Worm (Caenorhabditis elegans) whole organism, L2 larva: ENCODE results near the gene let-711.

Source experiments
- C34F6.9 ChIP-seq: fragments of 150-350 bp; optimal IDR thresholded peaks from 2 replicates; lab custom pipeline; 2014; ENCODE audit warnings: missing biosample characterization, missing genetic modification characterization
- R02D3.7 ChIP-seq: fragments of 150-350 bp; optimal IDR thresholded peaks from 2 replicates; lab custom pipeline; 2014; ENCODE audit warnings: missing biosample characterization, missing genetic modification characterization
- Y55F3AM.14 ChIP-seq: fragments of 200-800 bp; sonication (Bioruptor generic); optimal IDR thresholded peaks from 2 replicates; lab custom pipeline; 2018; ENCODE audit warnings: mild to moderate bottlenecking, missing genetic modification characterization, missing compliant biosample characterization
- ZK546.5 ChIP-seq: sonication (generic microtip); optimal IDR thresholded peaks from 2 replicates; lab custom pipeline; 2017; ENCODE audit warnings: missing biosample characterization, missing genetic modification characterization
- alr-1 ChIP-seq: fragments of 150-350 bp; optimal IDR thresholded peaks from 2 replicates; lab custom pipeline; 2014; ENCODE audit warnings: missing biosample characterization, missing genetic modification characterization
- aly-2 ChIP-seq: fragments of 150-350 bp; optimal IDR thresholded peaks from 2 replicates; lab custom pipeline; 2014; ENCODE audit warnings: missing biosample characterization, missing genetic modification characterization
- ama-1 ChIP-seq: fragments of 150-350 bp; optimal IDR thresholded peaks from 2 replicates; lab custom pipeline; 2018; ENCODE audit warnings: inconsistent platforms
- blmp-1 ChIP-seq: sonication (generic microtip); optimal IDR thresholded peaks from 2 replicates; lab custom pipeline; 2017; ENCODE audit warnings: missing genetic modification characterization, mild to moderate bottlenecking, missing compliant biosample characterization, antibody characterized with exemption, moderate library complexity; ENCODE audit not compliant: insufficient read depth
- ceh-16 ChIP-seq: fragments of 150-350 bp; optimal IDR thresholded peaks from 2 replicates; lab custom pipeline; 2014; ENCODE audit warnings: missing biosample characterization, missing genetic modification characterization
- ceh-82 ChIP-seq: fragments of 150-350 bp; optimal IDR thresholded peaks from 2 replicates; lab custom pipeline; 2014; ENCODE audit warnings: missing biosample characterization, missing genetic modification characterization
- crh-2 ChIP-seq: sonication (generic microtip); optimal IDR thresholded peaks from 2 replicates; lab custom pipeline; 2017; ENCODE audit warnings: missing biosample characterization, missing genetic modification characterization
- dmd-4 ChIP-seq: sonication (generic microtip); optimal IDR thresholded peaks from 2 replicates; lab custom pipeline; 2017; ENCODE audit warnings: missing biosample characterization, missing genetic modification characterization
- egl-27 ChIP-seq: sonication (generic microtip); optimal IDR thresholded peaks from 3 replicates; lab custom pipeline; 2017; ENCODE audit warnings: missing biosample characterization, missing genetic modification reagents, missing genetic modification characterization
- elt-1 ChIP-seq: fragments of 150-350 bp; optimal IDR thresholded peaks from 2 replicates; lab custom pipeline; 2014; ENCODE audit warnings: missing biosample characterization, missing genetic modification characterization
- elt-3 ChIP-seq: sonication (generic microtip); optimal IDR thresholded peaks from 2 replicates; lab custom pipeline; 2017; ENCODE audit warnings: missing biosample characterization, missing genetic modification characterization
- fos-1 ChIP-seq: fragments of 150-350 bp; optimal IDR thresholded peaks from 2 replicates; lab custom pipeline; 2014; ENCODE audit warnings: missing biosample characterization, missing genetic modification characterization
- gmeb-1 ChIP-seq: fragments of 150-350 bp; optimal IDR thresholded peaks from 2 replicates; lab custom pipeline; 2014; ENCODE audit warnings: missing biosample characterization, missing genetic modification characterization
- lin-11 ChIP-seq: fragments of 150-350 bp; sonication (generic microtip); optimal IDR thresholded peaks from 2 replicates; lab custom pipeline; 2014; ENCODE audit warnings: missing biosample characterization, missing genetic modification characterization, inconsistent platforms, mixed read lengths
- lin-13 ChIP-seq: fragments of 150-350 bp; optimal IDR thresholded peaks from 2 replicates; lab custom pipeline; 2014; ENCODE audit warnings: missing biosample characterization, missing genetic modification reagents, missing genetic modification characterization
- lsy-2 ChIP-seq, 2 experiments: fragments of 150-350 bp in 1 of 2; sonication (generic microtip) in 1 of 2; optimal IDR thresholded peaks; 2 replicates each; lab custom pipeline; 2014 to 2017; ENCODE audit warnings: missing biosample characterization in 2 of 2, missing genetic modification characterization in 2 of 2
- mab-5 ChIP-seq: fragments of 150-350 bp; optimal IDR thresholded peaks from 2 replicates; lab custom pipeline; 2014; ENCODE audit warnings: missing biosample characterization, missing genetic modification characterization
- mdl-1 ChIP-seq, 2 experiments: fragments of 150-350 bp in 1 of 2; sonication (generic microtip) in 1 of 2; optimal IDR thresholded peaks; 2 replicates each; lab custom pipeline; 2017; ENCODE audit warnings: missing biosample characterization in 2 of 2, missing genetic modification characterization in 2 of 2
- nhr-10 ChIP-seq: sonication (generic microtip); optimal IDR thresholded peaks from 2 replicates; lab custom pipeline; 2017; ENCODE audit warnings: missing biosample characterization, missing genetic modification characterization
- nhr-12 ChIP-seq: fragments of 150-350 bp; optimal IDR thresholded peaks from 2 replicates; lab custom pipeline; 2014; ENCODE audit warnings: missing biosample characterization, missing genetic modification characterization
- nhr-129 ChIP-seq: fragments of 150-350 bp; optimal IDR thresholded peaks from 2 replicates; lab custom pipeline; 2014; ENCODE audit warnings: missing biosample characterization, missing genetic modification characterization
- nhr-23 ChIP-seq: fragments of 150-350 bp; optimal IDR thresholded peaks from 2 replicates; lab custom pipeline; 2014; ENCODE audit warnings: missing biosample characterization, missing genetic modification reagents, missing genetic modification characterization
- nhr-237 ChIP-seq: fragments of 150-350 bp; optimal IDR thresholded peaks from 2 replicates; lab custom pipeline; 2014; ENCODE audit warnings: missing biosample characterization, missing genetic modification characterization
- nhr-25 ChIP-seq: fragments of 150-350 bp; sonication (generic microtip); optimal IDR thresholded peaks from 3 replicates; lab custom pipeline; 2014; ENCODE audit warnings: missing biosample characterization, missing genetic modification characterization
- nhr-6 ChIP-seq: fragments of 150-350 bp; optimal IDR thresholded peaks from 2 replicates; lab custom pipeline; 2014; ENCODE audit warnings: missing biosample characterization, missing genetic modification characterization
- nhr-77 ChIP-seq: fragments of 150-350 bp; optimal IDR thresholded peaks from 2 replicates; lab custom pipeline; 2014; ENCODE audit warnings: missing biosample characterization, missing genetic modification characterization
- peb-1 ChIP-seq: fragments of 150-350 bp; optimal IDR thresholded peaks from 2 replicates; lab custom pipeline; 2014; ENCODE audit warnings: missing biosample characterization, missing genetic modification characterization
- sem-4 ChIP-seq: fragments of 150-350 bp; optimal IDR thresholded peaks from 2 replicates; lab custom pipeline; 2014; ENCODE audit warnings: missing biosample characterization, missing genetic modification reagents, missing genetic modification characterization
- skn-1 ChIP-seq: sonication (generic microtip); optimal IDR thresholded peaks from 2 replicates; lab custom pipeline; 2017; ENCODE audit warnings: missing biosample characterization, missing genetic modification characterization
- sma-3 ChIP-seq: sonication (generic microtip); optimal IDR thresholded peaks from 2 replicates; lab custom pipeline; 2016; ENCODE audit warnings: missing genetic modification reagents, missing genetic modification characterization, missing compliant biosample characterization
- snpc-4 ChIP-seq: fragments of 150-350 bp; optimal IDR thresholded peaks from 2 replicates; lab custom pipeline; 2014; ENCODE audit warnings: missing biosample characterization, missing genetic modification characterization
- unc-39 ChIP-seq: fragments of 150-350 bp; optimal IDR thresholded peaks from 2 replicates; lab custom pipeline; 2014; ENCODE audit warnings: missing biosample characterization, missing genetic modification characterization
- unc-55 ChIP-seq: fragments of 150-350 bp; sonication (generic microtip); optimal IDR thresholded peaks from 3 replicates; lab custom pipeline; 2014; ENCODE audit warnings: missing biosample characterization, missing genetic modification reagents, missing genetic modification characterization
- unc-62 ChIP-seq: fragments of 150-350 bp; optimal IDR thresholded peaks from 2 replicates; lab custom pipeline; 2014; ENCODE audit warnings: missing biosample characterization, missing genetic modification reagents, missing genetic modification characterization
- zag-1 ChIP-seq: fragments of 150-350 bp; optimal IDR thresholded peaks from 2 replicates; lab custom pipeline; 2014; ENCODE audit warnings: missing biosample characterization, missing genetic modification characterization
- ztf-11 ChIP-seq: sonication (generic microtip); optimal IDR thresholded peaks from 2 replicates; lab custom pipeline; 2017; ENCODE audit warnings: missing biosample characterization, missing genetic modification characterization
- ztf-4 ChIP-seq: fragments of 150-350 bp; optimal IDR thresholded peaks from 2 replicates; lab custom pipeline; 2014; ENCODE audit warnings: missing biosample characterization, missing genetic modification characterization

Gene let-711

ce11 chrIII:6951435-6951834 lies 4.9 kb downstream of the let-711 start (continued):
- no peak for TF ChIP-seq sem-4 (tag; lab: Kevin White, UChicago)
- no peak for TF ChIP-seq nhr-25 (tag; lab: Kevin White, UChicago)
- peak; percentile 43 for TF ChIP-seq blmp-1 (tag; lab: Kevin White, UChicago)
- no peak for TF ChIP-seq alr-1 (tag; lab: Kevin White, UChicago)
- no peak for TF ChIP-seq skn-1
- no peak for TF ChIP-seq R02D3.7

ce11 chrIII:6953373-6953772 lies 6.9 kb downstream of the let-711 start:
- TF ChIP-seq nhr-25 (tag; lab: Kevin White, UChicago) = no peak
- no peak for TF ChIP-seq ceh-82
- TF ChIP-seq, all 48 proteins: peak for 0

DNA sequence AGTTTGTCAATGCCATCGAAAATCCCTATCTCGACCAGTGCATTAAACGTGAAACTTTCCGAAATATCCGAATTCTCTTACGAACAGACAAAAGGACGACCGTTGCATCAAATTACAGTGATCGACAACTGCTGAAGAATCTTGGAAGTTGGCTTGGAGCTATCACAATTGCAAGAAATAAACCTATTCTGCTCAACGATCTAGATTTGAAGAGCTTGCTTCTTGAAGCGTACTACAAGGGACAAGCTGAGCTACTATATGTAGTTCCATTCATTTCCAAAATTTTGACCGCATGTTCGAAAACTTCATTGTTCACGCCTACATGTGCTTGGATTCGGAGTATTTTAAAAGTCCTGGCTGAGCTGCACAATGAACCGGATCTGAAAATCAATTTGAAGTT lies 7.5 kb downstream of the let-711 start:
- TF ChIP-seq nhr-10 (tag; lab: Kevin White, UChicago) = no peak

ce11 chrIII:6955766-6956165 lies 9.2 kb downstream of the let-711 start:
- TF ChIP-seq mab-5 (tag; lab: Kevin White, UChicago) (no peak), nhr-237 (tag; lab: Kevin White, UChicago) (no peak), gmeb-1 (tag; lab: Kevin White, UChicago) (no peak), lin-13 (no peak), lin-11 (no peak), nhr-10 (tag; lab: Kevin White, UChicago) (no peak)

DNA sequence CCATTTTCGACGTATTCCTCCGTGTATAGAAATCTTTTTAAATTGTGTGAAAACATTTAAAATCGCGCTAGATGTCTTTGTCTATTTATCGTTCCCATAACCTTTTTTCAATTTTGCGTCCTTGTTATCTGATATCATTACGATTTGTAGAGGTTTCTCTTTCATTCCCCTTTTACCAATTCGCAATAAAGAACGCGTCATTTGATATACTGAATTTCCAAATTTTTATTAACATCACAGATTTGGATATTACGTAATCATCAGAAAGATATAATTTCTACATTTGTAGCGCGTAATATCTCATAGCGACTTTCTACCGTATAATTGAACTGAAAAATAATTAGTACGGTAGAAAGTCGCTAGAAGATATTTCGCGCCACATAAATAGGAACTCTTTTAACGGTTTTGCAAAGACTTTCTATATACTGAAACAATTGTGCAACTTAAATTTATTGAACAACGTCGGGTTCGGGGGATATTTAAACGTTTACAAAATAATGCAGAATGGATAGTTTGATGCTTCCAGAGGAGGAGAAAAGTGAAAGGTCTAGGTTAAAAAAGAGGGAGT lies 12.2 kb downstream of the let-711 start:
- no peak for TF ChIP-seq elt-1 (tag; lab: Kevin White, UChicago)
- TF ChIP-seq nhr-25 (tag; lab: Kevin White, UChicago) = no peak
- no peak for TF ChIP-seq dmd-4 (tag; lab: Kevin White, UChicago)
- TF ChIP-seq elt-3 = no peak
- TF ChIP-seq unc-39 = no peak
- no peak for TF ChIP-seq nhr-6 (tag; lab: Kevin White, UChicago)
- TF ChIP-seq ceh-82 = no peak
- no peak for TF ChIP-seq gmeb-1 (tag; lab: Kevin White, UChicago)
- no peak for TF ChIP-seq nhr-77 (tag; lab: Kevin White, UChicago)
- TF ChIP-seq nhr-12 (tag; lab: Kevin White, UChicago) = no peak
- no peak for TF ChIP-seq peb-1 (tag; lab: Kevin White, UChicago)
- no peak for TF ChIP-seq lin-13
- TF ChIP-seq alr-1 (tag; lab: Kevin White, UChicago) = no peak
- no peak for TF ChIP-seq zag-1 (tag; lab: Kevin White, UChicago)
- TF ChIP-seq ceh-16 (tag; lab: Kevin White, UChicago) = no peak
- TF ChIP-seq nhr-237 (tag; lab: Kevin White, UChicago) = no peak
- TF ChIP-seq ama-1 (lab: Kevin White, UChicago) = no peak
- no peak for TF ChIP-seq aly-2
- no peak for TF ChIP-seq ZK546.5
- TF ChIP-seq, all 48 proteins: peak for 0

ce11 chrIII:6961167-6961566 lies 14.6 kb downstream of the let-711 start:
- TF ChIP-seq lsy-2 (tag; optimal IDR thresholded peaks at IDR 0.05; lab: Kevin White, UChicago) = peak; percentile 88 to 98
- TF ChIP-seq nhr-12 (tag; lab: Kevin White, UChicago) = no peak
- no peak for TF ChIP-seq ZK546.5
- TF ChIP-seq blmp-1 (tag; lab: Kevin White, UChicago) = peak; percentile 3
- TF ChIP-seq gmeb-1 (tag; lab: Kevin White, UChicago) = peak; percentile 55
- TF ChIP-seq unc-62 (GFP tag; lab: Kevin White, UChicago) = no peak
- no peak for TF ChIP-seq ztf-11 (tag; lab: Kevin White, UChicago)
- TF ChIP-seq C34F6.9 = peak; percentile 79
- peak; percentile 83 for TF ChIP-seq unc-55 (GFP tag; lab: Kevin White, UChicago)
- no peak for TF ChIP-seq dmd-4 (tag; lab: Kevin White, UChicago)
- peak; percentile 56 for TF ChIP-seq nhr-129 (tag; lab: Kevin White, UChicago)
- TF ChIP-seq fos-1 = peak; percentile 24
- TF ChIP-seq nhr-237 (tag; lab: Kevin White, UChicago) = no peak
- TF ChIP-seq mdl-1 (tag; optimal IDR thresholded peaks at IDR 0.05; lab: Kevin White, UChicago) = no peak
- no peak for TF ChIP-seq unc-39
- no peak for TF ChIP-seq ama-1 (lab: Kevin White, UChicago)
- TF ChIP-seq snpc-4 (tag; lab: Kevin White, UChicago) = no peak
- no peak for TF ChIP-seq lin-13
- no peak for TF ChIP-seq elt-1 (tag; lab: Kevin White, UChicago)
- no peak for TF ChIP-seq egl-27 (tag; lab: Kevin White, UChicago)
- TF ChIP-seq skn-1 = peak; percentile 67
- no peak for TF ChIP-seq nhr-10 (tag; lab: Kevin White, UChicago)
- TF ChIP-seq alr-1 (tag; lab: Kevin White, UChicago) = no peak
- TF ChIP-seq Y55F3AM.14 (GFP tag; lab: Kevin White, UChicago) = no peak
- no peak for TF ChIP-seq nhr-77 (tag; lab: Kevin White, UChicago)
- no peak for TF ChIP-seq ztf-4
- TF ChIP-seq crh-2 = peak; percentile 59
- no peak for TF ChIP-seq sma-3 (GFP tag; lab: Kevin White, UChicago)
- peak; percentile 8 for TF ChIP-seq sem-4 (tag; lab: Kevin White, UChicago)
- no peak for TF ChIP-seq ceh-16 (tag; lab: Kevin White, UChicago)
- no peak for TF ChIP-seq nhr-23 (tag; lab: Kevin White, UChicago)
- no peak for TF ChIP-seq R02D3.7
